Worm (Caenorhabditis elegans) whole organism, dauer: ENCODE measurements around the gene srx-92.
"Not testable (repeated sequence)": the region's sequence is repeated elsewhere in the genome, so short reads cannot be mapped to it uniquely, and the experiment has no call there.

Experiments
- unc-62 ChIP-seq: sonication (generic microtip); optimal IDR thresholded peaks from 2 replicates; lab custom pipeline; 2017; ENCODE audit warnings: missing biosample characterization, missing genetic modification reagents, missing genetic modification characterization

The srx-92 gene

ce11 chrV:7339831-7340230, 14.6 kb upstream of the srx-92 start, which contains the start of gene srh-187:
Gene srh-187 (minus strand): TSS chrV:7339931.
- no peak for TF ChIP-seq unc-62 (GFP tag; lab: Kevin White, UChicago)

ce11 chrV:7337218-7337617, 12.0 kb upstream of the srx-92 start, which contains the start of gene F10G2.7:
Gene F10G2.7 (minus strand): TSS chrV:7337318.
- not testable (repeated sequence) for TF ChIP-seq unc-62 (GFP tag; lab: Kevin White, UChicago)

DNA sequence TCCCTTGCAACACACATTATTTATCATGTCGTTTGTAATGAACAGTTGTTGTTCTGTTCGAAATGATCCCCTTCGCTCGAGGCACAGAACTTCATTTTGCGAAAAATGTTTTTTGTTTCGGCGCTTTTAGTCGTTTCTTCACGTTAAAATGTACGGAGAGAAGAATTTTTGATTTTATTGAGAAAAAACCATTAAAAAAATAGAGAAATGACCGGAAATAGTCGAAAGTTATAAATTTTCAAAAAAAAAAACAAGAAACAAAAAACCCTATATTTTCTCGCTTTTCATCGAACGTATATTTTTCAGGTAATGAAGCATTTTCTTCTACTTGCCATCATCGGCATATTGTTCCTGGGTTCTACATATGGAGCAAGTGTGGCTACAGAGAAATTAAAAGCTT, 7.1 kb upstream of the srx-92 start, which contains the start of gene F10G2.1:
Gene F10G2.1 (plus strand): TSS at position 301 of the 400 bp plus-strand sequence.
- TF ChIP-seq unc-62 (GFP tag; lab: Kevin White, UChicago), result no peak

DNA sequence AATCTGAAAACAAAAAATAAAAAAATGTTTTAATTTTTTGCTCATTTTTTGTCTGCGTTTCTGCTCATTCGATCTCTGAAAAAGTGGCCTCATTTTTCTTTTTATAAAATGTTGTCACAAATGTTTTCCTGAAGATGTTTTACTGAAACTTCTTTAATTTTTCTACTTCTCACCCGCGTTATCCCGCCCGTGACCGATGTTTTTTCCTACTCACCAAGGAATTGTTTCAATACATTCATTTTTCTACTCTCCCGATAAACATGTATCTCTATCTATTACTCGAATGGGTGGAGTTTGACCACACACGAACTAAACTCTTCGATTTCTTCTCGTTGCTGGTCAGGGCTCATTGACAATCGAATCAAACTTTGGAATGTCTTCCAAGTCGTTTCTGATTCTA, 5.7 kb upstream of the srx-92 start, which contains the start of gene F10G2.2:
Gene F10G2.2 (plus strand): TSS at position 301 of the 400 bp plus-strand sequence.
- no peak for TF ChIP-seq unc-62 (GFP tag; lab: Kevin White, UChicago)

DNA sequence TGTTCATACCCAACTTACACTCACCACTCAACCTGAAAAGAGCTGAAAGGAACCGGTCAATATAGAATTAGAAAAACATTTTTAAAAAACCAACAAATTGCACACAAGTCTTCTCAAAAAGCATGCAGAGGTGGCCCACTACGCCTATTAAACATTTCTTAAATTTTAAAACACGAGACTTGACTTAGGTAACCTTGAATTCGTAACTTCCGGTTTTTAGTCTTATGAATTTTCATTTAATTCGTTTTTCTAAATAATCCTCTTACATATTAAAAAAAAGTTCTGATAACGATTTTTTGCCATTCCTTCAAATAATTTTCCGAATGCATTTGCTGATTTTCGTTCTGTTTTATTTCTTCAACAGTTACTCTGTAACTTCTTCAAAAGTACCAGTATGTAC, 2.9 kb upstream of the srx-92 start, which contains the start of gene clec-7:
Gene clec-7 (plus strand): TSS at position 301 of the 400 bp plus-strand sequence.
- TF ChIP-seq unc-62 (GFP tag; lab: Kevin White, UChicago), result no peak

- no peak for TF ChIP-seq unc-62 (GFP tag; lab: Kevin White, UChicago)
Observed at ce11 chrV:7326928-7327327, 1.7 kb upstream of the srx-92 start, which contains the start of gene F10G2.4. Gene F10G2.4 (plus strand): TSS chrV:7327228.

DNA sequence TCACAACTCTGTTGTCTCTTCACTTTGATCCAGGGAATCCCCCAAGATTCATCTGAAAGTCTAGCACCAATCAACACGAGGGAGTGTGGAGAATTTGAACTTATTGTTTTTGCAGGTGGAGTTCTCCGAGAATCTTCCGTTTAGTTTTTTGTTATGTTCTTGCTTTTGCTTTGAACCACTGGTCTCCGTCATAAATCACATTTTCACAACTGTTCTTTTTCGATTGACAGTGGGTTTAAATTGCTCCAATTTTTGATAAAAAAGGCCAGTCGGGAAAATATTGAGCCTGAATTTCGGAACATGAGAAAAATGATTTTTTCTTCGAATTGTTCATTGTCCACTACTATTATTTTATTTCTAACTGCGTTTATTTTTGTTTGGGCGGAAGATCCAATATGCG, 3.3 kb downstream of the srx-92 start, which contains the start of gene F10G2.10:
Gene F10G2.10 (plus strand): TSS at position 301 of the 400 bp plus-strand sequence.
- TF ChIP-seq unc-62 (GFP tag; lab: Kevin White, UChicago), result no peak

ce11 chrV:7320909-7321308, 4.3 kb downstream of the srx-92 start, which contains the start of gene lmd-4:
Gene lmd-4 (minus strand): TSS chrV:7321009.
- TF ChIP-seq unc-62 (GFP tag; lab: Kevin White, UChicago), result no peak

DNA sequence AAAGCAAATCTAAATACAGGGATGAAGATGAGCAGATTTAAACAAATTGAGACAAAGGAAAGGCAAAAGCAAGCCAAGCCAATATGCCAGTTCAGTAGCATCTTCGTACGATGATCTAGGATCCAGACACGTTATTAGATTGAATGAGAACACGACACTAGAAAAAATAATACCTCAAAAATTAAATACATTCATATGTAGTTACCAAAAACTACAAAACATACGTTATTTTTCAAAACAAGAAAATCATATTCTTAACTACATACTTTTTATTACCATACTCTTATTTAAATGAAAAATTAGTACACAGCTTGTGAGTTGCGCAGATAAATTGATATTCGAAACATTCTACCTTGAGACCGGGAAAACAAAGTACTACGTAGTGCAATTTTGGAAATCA, 12.0 kb downstream of the srx-92 start, which contains the start of gene srx-6:
Gene srx-6 (minus strand): TSS at position 101 of the 400 bp plus-strand sequence.
- no peak for TF ChIP-seq unc-62 (GFP tag; lab: Kevin White, UChicago)

DNA sequence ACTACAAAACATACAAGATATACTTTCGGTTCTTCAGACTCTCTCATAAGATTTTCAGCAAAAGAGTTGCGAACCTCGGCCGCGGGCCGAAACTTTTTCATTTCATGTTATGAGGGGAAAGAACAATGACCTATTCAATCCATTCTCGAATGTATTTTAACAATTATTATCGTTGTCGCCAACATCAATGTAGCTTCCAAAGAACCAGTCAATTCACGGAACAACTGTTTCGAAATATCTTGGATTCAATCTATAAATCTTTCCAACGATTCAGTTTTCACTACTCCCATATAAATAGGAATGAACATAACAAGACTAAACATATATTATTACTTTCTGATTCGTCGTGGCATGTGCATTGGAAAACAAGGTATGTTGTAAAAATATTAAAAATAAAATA, 18.1 kb downstream of the srx-92 start, which contains the start of gene F07G11.1:
Gene F07G11.1 (plus strand): TSS at position 301 of the 400 bp plus-strand sequence.
- TF ChIP-seq unc-62 (GFP tag; lab: Kevin White, UChicago), result no peak

DNA sequence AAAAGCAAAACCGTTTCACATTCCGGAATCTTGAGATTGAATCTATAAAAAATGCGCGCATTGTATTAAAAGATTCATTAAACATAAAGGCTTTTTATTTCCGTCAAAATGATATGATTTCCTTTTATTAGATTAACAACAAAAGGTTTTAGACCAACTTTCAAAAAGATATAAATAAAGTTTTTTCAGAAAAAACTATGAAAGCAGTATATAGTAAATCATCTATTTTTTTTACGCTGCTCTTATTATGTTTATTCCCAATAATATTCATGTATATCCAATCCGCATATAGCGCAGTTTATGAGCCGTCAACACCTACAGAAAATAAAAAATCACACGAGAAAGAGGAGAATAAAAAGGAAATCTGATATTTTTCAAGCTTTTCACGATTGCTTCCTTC, 20.7 kb downstream of the srx-92 start, which contains the start of gene F07G11.2:
Gene F07G11.2 (plus strand): TSS at position 301 of the 400 bp plus-strand sequence.
- not testable (repeated sequence) for TF ChIP-seq unc-62 (GFP tag; lab: Kevin White, UChicago)

ce11 chrV:7298463-7298862, 26.7 kb downstream of the srx-92 start, which contains the start of gene F07G11.3:
Gene F07G11.3 (plus strand): TSS chrV:7298763.
- TF ChIP-seq unc-62 (GFP tag; lab: Kevin White, UChicago), result no peak

ce11 chrV:7297263-7297662, 27.9 kb downstream of the srx-92 start, which contains the start of gene srj-32:
Gene srj-32 (minus strand): TSS chrV:7297363.
- no peak for TF ChIP-seq unc-62 (GFP tag; lab: Kevin White, UChicago)

DNA sequence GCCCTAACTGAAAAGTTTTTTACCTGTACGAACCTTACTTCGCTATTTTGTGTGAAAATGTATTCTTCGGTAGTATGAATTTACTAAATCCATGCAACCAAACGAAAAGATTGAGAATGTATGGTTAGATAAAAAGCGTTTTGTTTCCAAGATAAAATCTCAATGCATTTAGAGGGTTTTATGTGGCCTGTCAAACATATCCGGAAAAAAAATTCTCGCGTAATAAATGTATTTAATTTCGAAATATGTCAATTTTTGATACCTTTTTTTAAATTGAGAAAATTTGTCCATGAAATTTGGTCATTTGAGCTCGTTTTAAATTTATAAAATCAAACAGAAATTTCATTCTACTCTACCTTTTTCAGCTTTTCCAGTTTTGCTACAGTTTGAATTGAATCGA, 29.9 kb downstream of the srx-92 start, which contains the start of gene F07G11.4:
Gene F07G11.4 (minus strand): TSS at position 101 of the 400 bp plus-strand sequence.
- no peak for TF ChIP-seq unc-62 (GFP tag; lab: Kevin White, UChicago)

- TF ChIP-seq unc-62 (GFP tag; lab: Kevin White, UChicago), result no peak
Observed at ce11 chrV:7288699-7289098, 36.5 kb downstream of the srx-92 start, which contains the start of gene C13A2.1. Gene C13A2.1 (plus strand): TSS chrV:7288999.

DNA sequence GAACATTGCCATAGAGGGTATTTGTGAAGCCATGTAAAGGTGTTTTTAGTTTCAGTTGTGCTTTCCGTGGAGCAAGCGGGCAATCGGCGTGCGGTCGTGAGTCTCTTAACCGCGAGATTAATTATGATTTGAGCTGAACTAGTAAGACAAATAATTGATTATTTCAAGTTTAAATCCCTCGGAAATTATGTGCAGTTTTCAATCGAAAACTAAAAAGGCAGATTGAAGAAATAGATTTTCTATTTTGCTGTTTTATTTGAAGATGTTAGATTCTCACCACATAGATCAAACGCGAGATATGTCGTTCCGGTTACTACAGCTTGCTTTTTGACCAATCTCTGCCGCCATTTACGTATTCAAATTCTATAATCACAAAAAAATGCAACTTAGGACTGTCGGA, 43.1 kb downstream of the srx-92 start, which contains the start of gene C13A2.3:
Gene C13A2.3 (plus strand): TSS at position 301 of the 400 bp plus-strand sequence.
- TF ChIP-seq unc-62 (GFP tag; lab: Kevin White, UChicago), result no peak
